Fruit fly (Drosophila melanogaster) whole organism, embryonic: ENCODE results near the gene Gen.

Experiments
- CG16815 ChIP-seq: fragments of 200-800 bp; sonication (Bioruptor generic); optimal IDR thresholded peaks from 3 replicates; lab custom pipeline; 2017; ENCODE audit warnings: missing biosample characterization, mild to moderate bottlenecking, missing genetic modification characterization
- CG30020 ChIP-seq: fragments of 200-800 bp; optimal IDR thresholded peaks from 2 replicates; lab custom pipeline; 2019; ENCODE audit warnings: missing biosample characterization, mild to moderate bottlenecking, missing genetic modification characterization, moderate library complexity
- Tbp ChIP-seq: fragments of >200 bp; optimal IDR thresholded peaks from 2 replicates; lab custom pipeline; 2018; ENCODE audit warnings: missing biosample characterization, missing genetic modification characterization
- Xrp1 ChIP-seq: fragments of 200-800 bp; sonication (Bioruptor generic); IDR thresholded peaks from 2 replicates; pipeline ENCODE4 v1.3.6; 2022; ENCODE audit warnings: missing biosample characterization, missing genetic modification characterization
- btn ChIP-seq: fragments of 200-800 bp; sonication (Bioruptor generic); optimal IDR thresholded peaks from 2 replicates; lab custom pipeline; 2016; ENCODE audit warnings: missing biosample characterization, missing genetic modification characterization
- caup ChIP-seq: fragments of 200-800 bp; sonication (Bioruptor generic); optimal IDR thresholded peaks from 3 replicates; lab custom pipeline; 2017; ENCODE audit warnings: missing biosample characterization, mild to moderate bottlenecking, missing genetic modification characterization, moderate library complexity; ENCODE audit not compliant: severe bottlenecking
- ham ChIP-seq: fragments of 200-800 bp; sonication (Bioruptor generic); IDR thresholded peaks from 2 replicates; pipeline ENCODE4 v1.3.6; 2022; ENCODE audit warnings: missing biosample characterization, missing genetic modification characterization
- hb ChIP-seq: fragments of 200-800 bp; sonication (Bioruptor generic); IDR thresholded peaks from 3 replicates; pipeline ENCODE4 v1.3.6; 2022; ENCODE audit warnings: missing biosample characterization, missing genetic modification characterization; ENCODE audit not compliant: partially characterized antibody
- kah ChIP-seq: fragments of 200-800 bp; sonication (Bioruptor generic); optimal IDR thresholded peaks from 2 replicates; lab custom pipeline; 2018; ENCODE audit warnings: missing biosample characterization, mild to moderate bottlenecking, missing genetic modification characterization
- salm ChIP-seq: fragments of 200-800 bp; sonication (Bioruptor generic); optimal IDR thresholded peaks from 2 replicates; lab custom pipeline; 2018; ENCODE audit warnings: missing biosample characterization, mild to moderate bottlenecking, missing genetic modification characterization
- sd ChIP-seq: fragments of 200-800 bp; sonication (Bioruptor generic); optimal IDR thresholded peaks from 3 replicates; lab custom pipeline; 2018; ENCODE audit warnings: missing biosample characterization, mild to moderate bottlenecking, missing genetic modification characterization, moderate library complexity
- sug ChIP-seq: fragments of 200-800 bp; optimal IDR thresholded peaks from 2 replicates; lab custom pipeline; 2019; ENCODE audit warnings: missing biosample characterization, mild to moderate bottlenecking, missing genetic modification characterization, moderate library complexity
- wdn ChIP-seq: fragments of 200-800 bp; sonication (Bioruptor generic); IDR thresholded peaks from 2 replicates; pipeline ENCODE4 v1.3.6; 2022; ENCODE audit warnings: missing biosample characterization, missing genetic modification characterization

DNA sequence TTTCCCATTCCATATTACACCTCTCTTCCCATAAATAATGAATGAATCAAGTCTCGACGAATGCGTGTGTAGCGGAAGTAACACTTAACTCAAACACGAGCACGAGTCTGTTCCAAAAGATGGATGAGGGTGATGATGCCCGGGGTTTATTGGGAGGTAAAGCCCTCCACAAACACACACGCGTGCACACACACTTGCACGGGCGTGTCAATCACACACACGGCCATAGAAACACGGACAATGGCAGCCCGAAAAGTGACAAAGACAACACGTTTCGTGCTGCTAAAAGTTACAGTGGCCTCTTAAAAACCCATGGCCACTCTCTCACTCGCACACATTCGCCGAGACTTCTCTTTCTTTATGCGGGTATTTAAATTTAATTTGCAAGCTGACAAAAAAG lies 26.7 kb upstream of the Gen start:
- no peak for TF ChIP-seq caup (GFP tag; lab: Kevin White, UChicago)
- no peak for TF ChIP-seq Tbp (GFP tag; lab: Kevin White, UChicago)
- no peak for TF ChIP-seq kah (GFP tag; lab: Kevin White, UChicago)
- TF ChIP-seq wdn: no peak
- TF ChIP-seq hb (GFP tag; lab: Robert Waterston, UW): no peak
- TF ChIP-seq CG16815: no peak
- TF ChIP-seq ham: no peak
- TF ChIP-seq salm: no peak
- TF ChIP-seq CG30020: no peak
- TF ChIP-seq btn (GFP tag; lab: Kevin White, UChicago): no peak
- no peak for TF ChIP-seq sug (tag; lab: Kevin White, UChicago)
- TF ChIP-seq sd: no peak
- TF ChIP-seq Xrp1: no peak
